Fruit fly (Drosophila melanogaster) whole organism, wandering third instar larva: ENCODE results near the gene CG14282.

ENCODE experiments used
- Abd-B ChIP-seq: fragments of >200 bp; optimal IDR thresholded peaks from 2 replicates; lab custom pipeline; 2017; ENCODE audit warnings: missing biosample characterization, missing genetic modification characterization
- CG32264 ChIP-seq: fragments of 200-800 bp; sonication (Bioruptor generic); optimal IDR thresholded peaks from 2 replicates; lab custom pipeline; 2016; ENCODE audit warnings: missing biosample characterization, missing genetic modification characterization
- CG9705 ChIP-seq: fragments of 200-800 bp; sonication (Bioruptor generic); optimal IDR thresholded peaks from 2 replicates; lab custom pipeline; 2018; ENCODE audit warnings: missing biosample characterization, mild to moderate bottlenecking, missing genetic modification characterization
- CrebA ChIP-seq: fragments of 200-800 bp; sonication (Bioruptor generic); optimal IDR thresholded peaks from 2 replicates; lab custom pipeline; 2016; ENCODE audit warnings: missing biosample characterization, mild to moderate bottlenecking, missing genetic modification characterization, borderline replicate concordance
- Dfd ChIP-seq: fragments of >200 bp; optimal IDR thresholded peaks from 2 replicates; lab custom pipeline; 2017; ENCODE audit warnings: missing biosample characterization, missing genetic modification characterization
- Dif ChIP-seq: fragments of 200-275, 200-300 bp; sonication (Bioruptor generic); optimal IDR thresholded peaks from 2 replicates; lab custom pipeline; 2018; ENCODE audit warnings: missing biosample characterization, missing genetic modification characterization; ENCODE audit not compliant: partially characterized antibody
- GATAd ChIP-seq: sonication (Bioruptor generic); optimal IDR thresholded peaks from 2 replicates; lab custom pipeline; 2016; ENCODE audit warnings: missing biosample characterization, missing genetic modification characterization
- HLH106 ChIP-seq: fragments of 200-800 bp; optimal IDR thresholded peaks from 3 replicates; lab custom pipeline; 2019; ENCODE audit warnings: missing biosample characterization, mild to moderate bottlenecking, missing genetic modification characterization, moderate library complexity
- Hnf4 ChIP-seq: fragments of 200-800 bp; sonication (Bioruptor generic); optimal IDR thresholded peaks from 2 replicates; lab custom pipeline; 2016; ENCODE audit warnings: missing biosample characterization, mild to moderate bottlenecking, missing genetic modification characterization
- Hr78 ChIP-seq: fragments of >200 bp; optimal IDR thresholded peaks from 2 replicates; lab custom pipeline; 2017; ENCODE audit warnings: missing biosample characterization, missing genetic modification characterization
- Hr83 ChIP-seq: fragments of 200-300 bp; sonication (Bioruptor generic); optimal IDR thresholded peaks from 2 replicates; lab custom pipeline; 2016; ENCODE audit warnings: missing biosample characterization, mild to moderate bottlenecking, missing genetic modification characterization, moderate library complexity; ENCODE audit not compliant: poor library complexity, severe bottlenecking
- Jra ChIP-seq: sonication (Bioruptor generic); optimal IDR thresholded peaks from 2 replicates; lab custom pipeline; 2016; ENCODE audit warnings: missing biosample characterization, missing genetic modification characterization
- Mio ChIP-seq: sonication (Bioruptor generic); optimal IDR thresholded peaks from 2 replicates; lab custom pipeline; 2016; ENCODE audit warnings: missing biosample characterization, missing genetic modification characterization
- Myc ChIP-seq: fragments of >200 bp; optimal IDR thresholded peaks from 2 replicates; lab custom pipeline; 2017
- N ChIP-seq: fragments of >200 bp; optimal IDR thresholded peaks from 2 replicates; lab custom pipeline; 2018; ENCODE audit warnings: missing biosample characterization, missing external identifiers, missing genetic modification characterization
- OdsH ChIP-seq: fragments of 200-800 bp; sonication (Bioruptor generic); optimal IDR thresholded peaks from 2 replicates; lab custom pipeline; 2016; ENCODE audit warnings: missing biosample characterization, mild to moderate bottlenecking, missing genetic modification characterization
- Rel ChIP-seq, 2 experiments: fragments of 200-800 bp; sonication (Bioruptor generic) in 1 of 2; optimal IDR thresholded peaks; 2 replicates in 1 of 2; 3 replicates in 1 of 2; lab custom pipeline; 2016 to 2019; ENCODE audit warnings: mild to moderate bottlenecking in 2 of 2, missing biosample characterization in 2 of 2, missing genetic modification characterization in 2 of 2, moderate library complexity in 1 of 2
- Sp1 ChIP-seq: fragments of 200-800 bp; sonication (Bioruptor generic); optimal IDR thresholded peaks from 3 replicates; lab custom pipeline; 2019; ENCODE audit warnings: missing biosample characterization, mild to moderate bottlenecking, missing genetic modification characterization, moderate library complexity
- Vsx2 ChIP-seq: fragments of 200-300, 225-300 bp; sonication (Bioruptor generic); optimal IDR thresholded peaks from 2 replicates; lab custom pipeline; 2018; ENCODE audit warnings: missing biosample characterization, missing genetic modification characterization; ENCODE audit not compliant: partially characterized antibody
- br ChIP-seq: fragments of 200-800 bp; sonication (Bioruptor generic); optimal IDR thresholded peaks from 2 replicates; lab custom pipeline; 2016; ENCODE audit warnings: missing biosample characterization, missing genetic modification characterization
- brk ChIP-seq: fragments of 200-800 bp; sonication (Bioruptor generic); optimal IDR thresholded peaks from 2 replicates; lab custom pipeline; 2016; ENCODE audit warnings: missing biosample characterization, mild to moderate bottlenecking, missing genetic modification characterization
- dl ChIP-seq, 2 experiments: fragments of 175-275, 200-275 bp in 1 of 2; fragments of 200-275 bp in 1 of 2; sonication (Bioruptor generic); optimal IDR thresholded peaks; lab custom pipeline; 2018; ENCODE audit warnings: mild to moderate bottlenecking in 2 of 2, missing biosample characterization in 2 of 2, missing genetic modification characterization in 2 of 2, moderate library complexity in 2 of 2; ENCODE audit not compliant: partially characterized antibody in 2 of 2, insufficient read depth in 1 of 2
- dmrt93B ChIP-seq: fragments of 200-800 bp; sonication (Bioruptor generic); optimal IDR thresholded peaks from 2 replicates; lab custom pipeline; 2018; ENCODE audit warnings: missing biosample characterization, mild to moderate bottlenecking, missing genetic modification characterization
- dsf ChIP-seq: sonication (Bioruptor generic); optimal IDR thresholded peaks from 2 replicates; lab custom pipeline; 2016; ENCODE audit warnings: missing biosample characterization, missing genetic modification characterization, borderline replicate concordance
- ey ChIP-seq: fragments of 200-800 bp; sonication (Bioruptor generic); optimal IDR thresholded peaks from 2 replicates; lab custom pipeline; 2016; ENCODE audit warnings: missing biosample characterization, missing genetic modification characterization
- foxo ChIP-seq, 2 experiments: fragments of 200-800 bp; sonication (Bioruptor generic); optimal IDR thresholded peaks; 2 replicates in 1 of 2; 3 replicates in 1 of 2; lab custom pipeline; 2016 to 2017; ENCODE audit warnings: missing biosample characterization in 2 of 2, missing genetic modification characterization in 2 of 2
- fru ChIP-seq: fragments of 200-800 bp; sonication (Bioruptor generic); optimal IDR thresholded peaks from 3 replicates; lab custom pipeline; 2016; ENCODE audit warnings: missing biosample characterization, mild to moderate bottlenecking, missing genetic modification characterization
- h ChIP-seq: fragments of 200-800 bp; sonication (Bioruptor generic); optimal IDR thresholded peaks from 3 replicates; lab custom pipeline; 2016; ENCODE audit warnings: missing biosample characterization, mild to moderate bottlenecking, missing genetic modification characterization
- lola ChIP-seq: fragments of >200 bp; optimal IDR thresholded peaks from 2 replicates; lab custom pipeline; 2017; ENCODE audit warnings: missing biosample characterization, missing genetic modification characterization
- pan ChIP-seq: fragments of >200 bp; optimal IDR thresholded peaks from 2 replicates; lab custom pipeline; 2017
- psq ChIP-seq: fragments of 200-800 bp; sonication (Bioruptor generic); optimal IDR thresholded peaks from 3 replicates; lab custom pipeline; 2017; ENCODE audit warnings: missing biosample characterization, mild to moderate bottlenecking, missing genetic modification characterization, moderate library complexity
- rgr ChIP-seq: fragments of 200-800 bp; sonication (Bioruptor generic); optimal IDR thresholded peaks from 3 replicates; lab custom pipeline; 2016; ENCODE audit warnings: missing biosample characterization, mild to moderate bottlenecking, missing genetic modification characterization
- sage ChIP-seq: fragments of 200-800 bp; sonication (Bioruptor generic); optimal IDR thresholded peaks from 2 replicates; lab custom pipeline; 2016; ENCODE audit warnings: missing biosample characterization, mild to moderate bottlenecking, missing genetic modification characterization
- sv ChIP-seq: fragments of 200-800 bp; sonication (Bioruptor generic); optimal IDR thresholded peaks from 3 replicates; lab custom pipeline; 2016; ENCODE audit warnings: missing biosample characterization, missing genetic modification characterization
- tai ChIP-seq: sonication (Bioruptor generic); optimal IDR thresholded peaks from 2 replicates; lab custom pipeline; 2016; ENCODE audit warnings: missing biosample characterization, missing genetic modification characterization
- usp ChIP-seq: fragments of >200 bp; optimal IDR thresholded peaks from 2 replicates; lab custom pipeline; 2017; ENCODE audit warnings: missing biosample characterization, missing genetic modification characterization
- woc ChIP-seq: sonication (Bioruptor generic); optimal IDR thresholded peaks from 2 replicates; lab custom pipeline; 2016; ENCODE audit warnings: missing biosample characterization, mild to moderate bottlenecking, missing genetic modification characterization

CG14282 gene

dm6 chr3R:19176700-19177099 lies at the start of gene CG14282:
CG14282 (plus strand) TSS chr3R:19177000.
- TF ChIP-seq sv (GFP tag; lab: Kevin White, UChicago) = no peak
- TF ChIP-seq Hr83 (GFP tag; lab: Kevin White, UChicago) = no peak
- TF ChIP-seq GATAd (GFP tag; lab: Kevin White, UChicago) = no peak
- TF ChIP-seq dl (GFP tag; optimal IDR thresholded peaks at IDR 0.05; lab: Kevin White, UChicago; ENCODE audit: insufficient read depth in 1 of 2, partially characterized antibody in 2 of 2) = no peak

- TF ChIP-seq pan (lab: Kevin White, UChicago) = no peak
- TF ChIP-seq ey (GFP tag; lab: Kevin White, UChicago) = no peak
- TF ChIP-seq foxo (GFP tag; optimal IDR thresholded peaks at IDR 0.05; lab: Kevin White, UChicago) = peak in 1 of 2 experiments; percentile 12
- TF ChIP-seq OdsH (GFP tag; lab: Kevin White, UChicago) = peak; percentile 41
- TF ChIP-seq fru = peak; percentile 24
- peak; percentile 29 for TF ChIP-seq h (GFP tag; lab: Kevin White, UChicago)
- no peak for TF ChIP-seq dsf
These were observed 44.5 kb upstream of the CG14282 start, which contains the start of gene Cyp12a5 for dm6 chr3R:19132146-19132833. Cyp12a5 (plus strand) TSS chr3R:19132648.

- no peak for TF ChIP-seq Dfd (GFP tag; lab: Kevin White, UChicago)
- no peak for TF ChIP-seq brk
- no peak for TF ChIP-seq sv (GFP tag; lab: Kevin White, UChicago)
- TF ChIP-seq br (GFP tag; lab: Kevin White, UChicago) = no peak
- TF ChIP-seq h (GFP tag; lab: Kevin White, UChicago) = no peak
- TF ChIP-seq Vsx2 (GFP tag; lab: Kevin White, UChicago) = no peak
- no peak for TF ChIP-seq pan (lab: Kevin White, UChicago)
- no peak for TF ChIP-seq usp (GFP tag; lab: Kevin White, UChicago)
- no peak for TF ChIP-seq GATAd (GFP tag; lab: Kevin White, UChicago)
These were observed 41.8 kb upstream of the CG14282 start, which contains the start of gene Cyp12a4 for dm6 chr3R:19134957-19135356. Cyp12a4 (plus strand) TSS chr3R:19135158.

dm6 chr3R:19147511-19148239 lies 29.1 kb upstream of the CG14282 start, which contains the start of gene Ppcs:
Ppcs (minus strand) TSS chr3R:19147910.
- TF ChIP-seq CrebA (GFP tag; lab: Kevin White, UChicago) = no peak
- TF ChIP-seq N (GFP tag; lab: Kevin White, UChicago) = no peak
- peak; percentile 77 for TF ChIP-seq br (GFP tag; lab: Kevin White, UChicago)
- TF ChIP-seq h (GFP tag; lab: Kevin White, UChicago) = peak; percentile 85
- TF ChIP-seq CG32264 (GFP tag; lab: Kevin White, UChicago) = peak; percentile 4
- peak; percentile 78 for TF ChIP-seq dmrt93B (GFP tag; lab: Kevin White, UChicago)
- no peak for TF ChIP-seq dsf
- TF ChIP-seq foxo (GFP tag; optimal IDR thresholded peaks at IDR 0.05; lab: Kevin White, UChicago) = peak in 1 of 2 experiments; percentile 76
- no peak for TF ChIP-seq Abd-B
- peak; percentile 63 for TF ChIP-seq ey (GFP tag; lab: Kevin White, UChicago)
- no peak for TF ChIP-seq Dfd (GFP tag; lab: Kevin White, UChicago)
- TF ChIP-seq Hnf4 (GFP tag; lab: Kevin White, UChicago) = peak; percentile 95
- TF ChIP-seq usp (GFP tag; lab: Kevin White, UChicago) = no peak
- peak; percentile 22 for TF ChIP-seq Hr83 (GFP tag; lab: Kevin White, UChicago)
- no peak for TF ChIP-seq lola (GFP tag; lab: Kevin White, UChicago)
- TF ChIP-seq Vsx2 (GFP tag; lab: Kevin White, UChicago) = peak; percentile 76
- peak; percentile 51 for TF ChIP-seq brk
- TF ChIP-seq Rel (GFP tag; optimal IDR thresholded peaks at IDR 0.05; lab: Kevin White, UChicago) = no peak
- TF ChIP-seq Rel (tag; optimal IDR thresholded peaks at IDR 0.05; lab: Kevin White, UChicago) = no peak
- TF ChIP-seq CG9705 = peak; percentile 79
- peak; percentile 71 for TF ChIP-seq OdsH (GFP tag; lab: Kevin White, UChicago)
- peak; percentile 57 for TF ChIP-seq Sp1 (GFP tag; lab: Kevin White, UChicago)
- TF ChIP-seq GATAd (GFP tag; lab: Kevin White, UChicago) = no peak
- TF ChIP-seq rgr (GFP tag; lab: Kevin White, UChicago) = peak; percentile 65
- peak; percentile 69 for TF ChIP-seq Myc
- TF ChIP-seq fru = peak; percentile 71
- TF ChIP-seq tai = peak; percentile 76
- peak; percentile 70 for TF ChIP-seq HLH106
- TF ChIP-seq sage = no peak
- TF ChIP-seq pan (lab: Kevin White, UChicago) = no peak
- TF ChIP-seq psq (GFP tag; lab: Kevin White, UChicago) = peak; percentile 51
- TF ChIP-seq Hr78 (GFP tag; lab: Kevin White, UChicago) = no peak
- peak; percentile 66 for TF ChIP-seq Jra
- peak; percentile 85 for TF ChIP-seq Dif (GFP tag; lab: Kevin White, UChicago)
- peak; percentile 66 for TF ChIP-seq woc (GFP tag; lab: Kevin White, UChicago)
- no peak for TF ChIP-seq Mio (GFP tag; lab: Kevin White, UChicago)
- TF ChIP-seq sv (GFP tag; lab: Kevin White, UChicago) = peak; percentile 57
- peak in 1 of 2 experiments; percentile 79 for TF ChIP-seq dl (GFP tag; optimal IDR thresholded peaks at IDR 0.05; lab: Kevin White, UChicago; ENCODE audit: insufficient read depth in 1 of 2, partially characterized antibody in 2 of 2)
